Worm (Caenorhabditis elegans): ENCODE data around the gene H40L08.9.

The H40L08.9 gene

ce11 chrX:15112172-15112571 is 35.9 kb upstream of the H40L08.9 start:
- TF ChIP-seq che-1 (tag; optimal IDR thresholded peaks at IDR 0.05) (no peak), mec-3 (tag; optimal IDR thresholded peaks at IDR 0.05; ENCODE audit: borderline replicate concordance) (no peak), ztf-16 (tag; optimal IDR thresholded peaks at IDR 0.05) (no peak), ceh-2 (tag; optimal IDR thresholded peaks at IDR 0.05) (no peak), elt-2 (tag; optimal IDR thresholded peaks at IDR 0.05) (no peak), fkh-6 (tag; optimal IDR thresholded peaks at IDR 0.05) (no peak), zip-5 (tag; optimal IDR thresholded peaks at IDR 0.05) (no peak), ceh-9 (tag; optimal IDR thresholded peaks at IDR 0.05) (no peak), pqm-1 (tag; optimal IDR thresholded peaks at IDR 0.05) (no peak), hlh-30 (tag; optimal IDR thresholded peaks at IDR 0.05; ENCODE audit: insufficient read depth) (no peak)

- TF ChIP-seq ref-2 (tag; optimal IDR thresholded peaks at IDR 0.05) (peak; percentile 21), ets-4 (tag; optimal IDR thresholded peaks at IDR 0.05) (no peak), fkh-6 (tag; optimal IDR thresholded peaks at IDR 0.05) (peak; percentile 4), mec-3 (tag; optimal IDR thresholded peaks at IDR 0.05; ENCODE audit: borderline replicate concordance) (no peak), C08G9.2 (tag; optimal IDR thresholded peaks at IDR 0.05) (peak; percentile 18)
Observed at ce11 chrX:15107747-15108252, 31.5 kb upstream of the H40L08.9 start, which contains the start of gene mlt-9. mlt-9 (minus strand) TSS chrX:15107797.

DNA sequence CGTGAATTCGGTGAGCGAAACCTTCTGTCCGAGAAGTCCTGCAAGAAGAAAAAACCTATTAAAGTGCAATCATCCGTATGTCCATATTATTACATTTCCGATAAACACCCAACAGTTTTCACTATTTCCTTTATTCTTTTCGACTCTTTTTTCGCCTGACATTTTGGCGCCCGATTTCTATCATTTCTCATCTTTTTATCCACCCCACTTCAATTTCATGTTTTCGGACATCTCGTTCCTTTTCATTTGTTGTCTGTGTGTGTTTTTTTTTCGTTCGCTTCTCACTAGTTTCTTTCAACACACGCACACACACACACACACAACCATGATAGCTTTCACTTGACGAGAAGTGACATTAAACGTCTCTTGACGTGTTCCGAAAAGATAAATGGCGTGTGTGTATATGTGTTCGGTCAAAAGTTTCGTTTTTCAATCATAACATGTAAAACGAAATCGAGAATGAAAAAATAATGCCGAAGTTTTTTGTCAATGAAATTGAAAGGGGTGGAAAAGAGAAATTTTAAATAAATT is 28.7 kb upstream of the H40L08.9 start:
- no peak for TF ChIP-seq pqm-1 (tag; optimal IDR thresholded peaks at IDR 0.05)
- no peak for TF ChIP-seq unc-3 (GFP tag; conservative IDR thresholded peaks at IDR 0.05)
- TF ChIP-seq unc-3 (tag; optimal IDR thresholded peaks at IDR 0.05) = no peak
- TF ChIP-seq lin-11 (tag; optimal IDR thresholded peaks at IDR 0.05) = no peak
- no peak for TF ChIP-seq ceh-22 (tag; optimal IDR thresholded peaks at IDR 0.05)
- no peak for TF ChIP-seq tbx-7 (tag; optimal IDR thresholded peaks at IDR 0.05)
- no peak for TF ChIP-seq dmd-4 (tag; optimal IDR thresholded peaks at IDR 0.05; ENCODE audit: borderline replicate concordance)
- no peak for TF ChIP-seq ceh-2 (tag; optimal IDR thresholded peaks at IDR 0.05)
- no peak for TF ChIP-seq unc-86 (tag; optimal IDR thresholded peaks at IDR 0.05)
- no peak for TF ChIP-seq elt-2 (tag; optimal IDR thresholded peaks at IDR 0.05)
- TF ChIP-seq madf-2 (tag; optimal IDR thresholded peaks at IDR 0.05) = no peak
- no peak for TF ChIP-seq pha-2 (tag; optimal IDR thresholded peaks at IDR 0.05)
- no peak for TF ChIP-seq pha-4 (tag; optimal IDR thresholded peaks at IDR 0.05)
- TF ChIP-seq K02D7.2 (tag; optimal IDR thresholded peaks at IDR 0.05) = no peak
- no peak for TF ChIP-seq sox-4 (tag; optimal IDR thresholded peaks at IDR 0.05)
- no peak for TF ChIP-seq pros-1 (tag; optimal IDR thresholded peaks at IDR 0.05)

- TF ChIP-seq ceh-9 (tag; optimal IDR thresholded peaks at IDR 0.05) (no peak), ceh-45 (GFP tag; IDR thresholded peaks at IDR 0.05) (no peak), fax-1 (tag; optimal IDR thresholded peaks at IDR 0.05) (no peak), pat-9 (tag; optimal IDR thresholded peaks at IDR 0.05) (no peak), elt-2 (tag; optimal IDR thresholded peaks at IDR 0.05) (no peak), zip-5 (tag; optimal IDR thresholded peaks at IDR 0.05) (no peak), elt-4 (tag; optimal IDR thresholded peaks at IDR 0.05) (no peak), pax-1 (tag; optimal IDR thresholded peaks at IDR 0.05) (no peak), hlh-13 (GFP tag; optimal IDR thresholded peaks at IDR 0.05) (no peak), ztf-16 (tag; optimal IDR thresholded peaks at IDR 0.05) (no peak), unc-55 (GFP tag; optimal IDR thresholded peaks at IDR 0.05) (no peak), ceh-14 (tag; optimal IDR thresholded peaks at IDR 0.05) (no peak), ceh-31 (tag; optimal IDR thresholded peaks at IDR 0.05) (no peak), K09A11.1 (tag; optimal IDR thresholded peaks at IDR 0.05; ENCODE audit: insufficient read depth) (no peak), unc-42 (tag; optimal IDR thresholded peaks at IDR 0.05) (no peak), F13H6.1 (tag; optimal IDR thresholded peaks at IDR 0.05) (no peak)
Observed at ce11 chrX:15103481-15103880, 27.2 kb upstream of the H40L08.9 start.

Data from whole organism, late embryonic.